Worm (Caenorhabditis elegans): ENCODE results near the gene F14D12.1.

Gene F14D12.1

ce11 chrX:5603338-5603816 is at the start of gene F14D12.1:
TSS of gene F14D12.1 (plus strand) at chrX:5603766.
- TF ChIP-seq pes-1 (GFP tag; IDR thresholded peaks at IDR 0.05) (no peak), sea-1 (GFP tag; conservative IDR thresholded peaks at IDR 0.05) (no peak), tbx-37 (GFP tag; conservative IDR thresholded peaks at IDR 0.05) (no peak), aly-1 (tag; optimal IDR thresholded peaks at IDR 0.05) (no peak), hnd-1 (tag; optimal IDR thresholded peaks at IDR 0.05) (no peak), hmbx-1 (tag; optimal IDR thresholded peaks at IDR 0.05) (no peak), ceh-36 (tag; optimal IDR thresholded peaks at IDR 0.05) (no peak), tbx-11 (GFP tag; IDR thresholded peaks at IDR 0.05) (no peak), flt-1 (GFP tag; IDR thresholded peaks at IDR 0.05) (no peak), B0310.2 (tag; optimal IDR thresholded peaks at IDR 0.05) (no peak), tra-4 (tag; optimal IDR thresholded peaks at IDR 0.05) (no peak), hmg-4 (GFP tag; optimal IDR thresholded peaks at IDR 0.05) (no peak), F13C5.2 (tag; optimal IDR thresholded peaks at IDR 0.05) (no peak), ceh-13 (GFP tag; optimal IDR thresholded peaks at IDR 0.05) (no peak), ets-7 (tag; optimal IDR thresholded peaks at IDR 0.05) (no peak), scrt-1 (GFP tag; IDR thresholded peaks at IDR 0.05) (no peak), ama-1 (optimal IDR thresholded peaks at IDR 0.05) (no peak)

ce11 chrX:5555055-5555629 is 48.4 kb upstream of the F14D12.1 start:
- no peak for TF ChIP-seq ceh-36 (tag; optimal IDR thresholded peaks at IDR 0.05)
- TF ChIP-seq ama-1 (optimal IDR thresholded peaks at IDR 0.05): no peak
- no peak for TF ChIP-seq aly-1 (tag; optimal IDR thresholded peaks at IDR 0.05)
- no peak for TF ChIP-seq sea-1 (GFP tag; conservative IDR thresholded peaks at IDR 0.05)
- TF ChIP-seq hmbx-1 (tag; optimal IDR thresholded peaks at IDR 0.05): no peak
- no peak for TF ChIP-seq flt-1 (GFP tag; IDR thresholded peaks at IDR 0.05)
- TF ChIP-seq ets-7 (tag; optimal IDR thresholded peaks at IDR 0.05): no peak
- no peak for TF ChIP-seq tra-4 (tag; optimal IDR thresholded peaks at IDR 0.05)
- no peak for TF ChIP-seq hmg-4 (GFP tag; optimal IDR thresholded peaks at IDR 0.05)

- TF ChIP-seq aly-1 (tag; optimal IDR thresholded peaks at IDR 0.05): no peak
- no peak for TF ChIP-seq tbx-37 (GFP tag; conservative IDR thresholded peaks at IDR 0.05)
- TF ChIP-seq scrt-1 (GFP tag; IDR thresholded peaks at IDR 0.05): no peak
- no peak for TF ChIP-seq pes-1 (GFP tag; IDR thresholded peaks at IDR 0.05)
- TF ChIP-seq tra-4 (tag; optimal IDR thresholded peaks at IDR 0.05): no peak
- TF ChIP-seq tbx-11 (GFP tag; IDR thresholded peaks at IDR 0.05): no peak
- no peak for TF ChIP-seq ama-1 (optimal IDR thresholded peaks at IDR 0.05)
- no peak for TF ChIP-seq sea-1 (GFP tag; conservative IDR thresholded peaks at IDR 0.05)
- no peak for TF ChIP-seq B0310.2 (tag; optimal IDR thresholded peaks at IDR 0.05)
- TF ChIP-seq F13C5.2 (tag; optimal IDR thresholded peaks at IDR 0.05): no peak
- TF ChIP-seq hmbx-1 (tag; optimal IDR thresholded peaks at IDR 0.05): no peak
- TF ChIP-seq ceh-13 (GFP tag; optimal IDR thresholded peaks at IDR 0.05): no peak
Observed at ce11 chrX:5557966-5558365, 45.6 kb upstream of the F14D12.1 start, which contains the start of gene C38C5.1. TSS of gene C38C5.1 (plus strand) at chrX:5558055.

DNA sequence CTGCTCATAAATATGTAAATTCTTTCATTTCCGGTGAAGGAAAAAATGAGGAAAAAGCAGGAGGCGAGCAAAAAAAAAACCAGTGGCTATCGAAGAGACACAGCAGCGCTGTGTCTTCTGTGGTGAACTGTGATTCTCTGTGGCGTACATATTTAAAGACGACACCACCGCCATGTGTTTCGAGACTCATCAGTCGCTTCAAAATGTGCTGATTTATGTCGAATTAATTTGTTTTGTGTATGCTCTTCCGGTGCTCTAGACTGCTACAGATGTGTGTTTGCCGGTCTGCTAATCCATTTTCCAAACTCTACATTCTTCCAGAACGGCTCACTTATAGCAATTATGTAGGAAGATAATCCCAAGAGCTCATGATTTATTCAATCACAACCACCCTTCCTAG is 38.1 kb upstream of the F14D12.1 start:
- TF ChIP-seq tbx-11 (GFP tag; IDR thresholded peaks at IDR 0.05) (no peak), hmg-4 (GFP tag; optimal IDR thresholded peaks at IDR 0.05) (no peak), flt-1 (GFP tag; IDR thresholded peaks at IDR 0.05) (no peak), ceh-13 (GFP tag; optimal IDR thresholded peaks at IDR 0.05) (no peak), tra-4 (tag; optimal IDR thresholded peaks at IDR 0.05) (no peak), sea-1 (GFP tag; conservative IDR thresholded peaks at IDR 0.05) (no peak), hnd-1 (tag; optimal IDR thresholded peaks at IDR 0.05) (no peak), ama-1 (optimal IDR thresholded peaks at IDR 0.05) (no peak), aly-1 (tag; optimal IDR thresholded peaks at IDR 0.05) (no peak), F13C5.2 (tag; optimal IDR thresholded peaks at IDR 0.05) (no peak), scrt-1 (GFP tag; IDR thresholded peaks at IDR 0.05) (no peak), hmbx-1 (tag; optimal IDR thresholded peaks at IDR 0.05) (no peak), tbx-37 (GFP tag; conservative IDR thresholded peaks at IDR 0.05) (no peak), ceh-36 (tag; optimal IDR thresholded peaks at IDR 0.05) (no peak), B0310.2 (tag; optimal IDR thresholded peaks at IDR 0.05) (no peak), ets-7 (tag; optimal IDR thresholded peaks at IDR 0.05) (no peak)

ce11 chrX:5567454-5567853 is 36.1 kb upstream of the F14D12.1 start, which contains the start of gene mec-2:
TSS of gene mec-2 (plus strand) at chrX:5567754.
- TF ChIP-seq tbx-37 (GFP tag; conservative IDR thresholded peaks at IDR 0.05) (no peak), aly-1 (tag; optimal IDR thresholded peaks at IDR 0.05) (no peak), ceh-36 (tag; optimal IDR thresholded peaks at IDR 0.05) (no peak), tbx-11 (GFP tag; IDR thresholded peaks at IDR 0.05) (no peak), scrt-1 (GFP tag; IDR thresholded peaks at IDR 0.05) (no peak), pes-1 (GFP tag; IDR thresholded peaks at IDR 0.05) (no peak), ceh-13 (GFP tag; optimal IDR thresholded peaks at IDR 0.05) (no peak), hnd-1 (tag; optimal IDR thresholded peaks at IDR 0.05) (no peak), ama-1 (optimal IDR thresholded peaks at IDR 0.05) (no peak), B0310.2 (tag; optimal IDR thresholded peaks at IDR 0.05) (no peak), tra-4 (tag; optimal IDR thresholded peaks at IDR 0.05) (no peak), hmbx-1 (tag; optimal IDR thresholded peaks at IDR 0.05) (no peak), hmg-4 (GFP tag; optimal IDR thresholded peaks at IDR 0.05) (no peak), sea-1 (GFP tag; conservative IDR thresholded peaks at IDR 0.05) (no peak), flt-1 (GFP tag; IDR thresholded peaks at IDR 0.05) (no peak), F13C5.2 (tag; optimal IDR thresholded peaks at IDR 0.05) (no peak), ets-7 (tag; optimal IDR thresholded peaks at IDR 0.05) (no peak)

DNA sequence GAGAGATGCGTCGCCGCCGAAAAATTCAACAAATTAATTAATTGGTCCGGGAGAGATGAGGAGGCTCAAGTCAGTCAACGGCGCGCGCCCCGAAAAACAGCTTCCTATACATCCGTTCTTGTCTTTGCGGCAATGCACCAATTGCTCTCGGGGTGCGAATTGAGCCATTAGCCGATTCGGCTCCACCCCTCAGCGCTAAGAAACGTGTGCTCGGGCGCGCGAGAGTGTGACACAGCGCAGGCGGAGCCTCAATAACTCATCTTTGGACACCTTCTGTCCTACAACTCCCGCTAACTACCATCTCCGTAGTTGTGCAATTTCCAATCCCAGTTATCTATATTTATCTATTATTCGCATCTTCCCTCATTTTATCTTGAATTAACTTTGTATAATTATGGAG is 30.9 kb upstream of the F14D12.1 start:
- TF ChIP-seq scrt-1 (GFP tag; IDR thresholded peaks at IDR 0.05): no peak
- TF ChIP-seq hmg-4 (GFP tag; optimal IDR thresholded peaks at IDR 0.05): no peak
- no peak for TF ChIP-seq tbx-11 (GFP tag; IDR thresholded peaks at IDR 0.05)
- no peak for TF ChIP-seq flt-1 (GFP tag; IDR thresholded peaks at IDR 0.05)
- no peak for TF ChIP-seq ceh-13 (GFP tag; optimal IDR thresholded peaks at IDR 0.05)
- no peak for TF ChIP-seq hmbx-1 (tag; optimal IDR thresholded peaks at IDR 0.05)
- no peak for TF ChIP-seq ama-1 (optimal IDR thresholded peaks at IDR 0.05)

DNA sequence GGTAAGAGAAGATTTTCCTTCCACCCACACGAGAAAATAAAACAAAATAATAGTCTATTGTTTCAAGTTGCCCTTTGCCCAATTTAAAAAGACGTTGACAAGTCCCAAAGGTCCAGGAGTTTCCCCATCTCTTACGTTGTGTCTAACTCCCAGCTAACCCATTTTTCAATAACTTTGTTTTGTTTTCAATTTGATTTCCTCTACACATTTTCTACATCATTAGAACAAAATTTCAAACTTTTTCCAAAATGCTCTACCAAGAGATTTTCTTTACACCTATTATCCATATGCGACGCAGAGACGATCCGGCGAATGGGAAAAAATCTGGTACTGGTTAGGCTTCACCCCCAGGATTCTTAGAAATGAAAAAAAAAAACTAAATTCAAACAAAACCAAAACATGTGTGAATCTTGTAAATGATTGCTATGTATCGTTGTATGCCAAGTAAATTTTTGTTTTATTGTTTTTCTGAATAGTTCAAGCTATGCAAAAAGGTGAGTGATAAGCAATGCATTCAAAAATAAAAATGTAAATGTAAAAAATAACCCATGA is 23.8 kb upstream of the F14D12.1 start:
- TF ChIP-seq F13C5.2 (tag; optimal IDR thresholded peaks at IDR 0.05) (no peak), B0310.2 (tag; optimal IDR thresholded peaks at IDR 0.05) (no peak), hnd-1 (tag; optimal IDR thresholded peaks at IDR 0.05) (no peak), ceh-13 (GFP tag; optimal IDR thresholded peaks at IDR 0.05) (no peak), pes-1 (GFP tag; IDR thresholded peaks at IDR 0.05) (no peak), ets-7 (tag; optimal IDR thresholded peaks at IDR 0.05) (no peak), tbx-37 (GFP tag; conservative IDR thresholded peaks at IDR 0.05) (no peak), scrt-1 (GFP tag; IDR thresholded peaks at IDR 0.05) (no peak), sea-1 (GFP tag; conservative IDR thresholded peaks at IDR 0.05) (no peak), ceh-36 (tag; optimal IDR thresholded peaks at IDR 0.05) (no peak), aly-1 (tag; optimal IDR thresholded peaks at IDR 0.05) (no peak), tra-4 (tag; optimal IDR thresholded peaks at IDR 0.05) (no peak), hmg-4 (GFP tag; optimal IDR thresholded peaks at IDR 0.05) (no peak), tbx-11 (GFP tag; IDR thresholded peaks at IDR 0.05) (no peak), flt-1 (GFP tag; IDR thresholded peaks at IDR 0.05) (no peak), hmbx-1 (tag; optimal IDR thresholded peaks at IDR 0.05) (no peak), ama-1 (optimal IDR thresholded peaks at IDR 0.05) (no peak)
